Worm (Caenorhabditis elegans) whole organism, L4 larva: ENCODE measurements around the gene C08E3.14.

Experiments used
- ces-1 ChIP-seq: fragments of 150-350 bp; sonication (generic microtip); optimal IDR thresholded peaks from 4 replicates; lab custom pipeline; 2014; ENCODE audit warnings: missing biosample characterization, missing genetic modification reagents, missing genetic modification characterization
- lin-13 ChIP-seq: fragments of 150-350 bp; optimal IDR thresholded peaks from 2 replicates; lab custom pipeline; 2014; ENCODE audit warnings: missing biosample characterization, missing genetic modification reagents, missing genetic modification characterization
- nhr-41 ChIP-seq: fragments of 200-800 bp; sonication (Bioruptor generic); IDR thresholded peaks from 2 replicates; pipeline ENCODE4 v1.3.6; 2022; ENCODE audit warnings: missing genetic modification reagents, missing genetic modification characterization, missing compliant biosample characterization
- skn-1 ChIP-seq: fragments of 150-350 bp; optimal IDR thresholded peaks from 2 replicates; lab custom pipeline; 2014; ENCODE audit warnings: missing biosample characterization, missing genetic modification characterization
- unc-130 ChIP-seq: sonication (generic microtip); optimal IDR thresholded peaks from 2 replicates; lab custom pipeline; 2016; ENCODE audit warnings: missing genetic modification reagents, missing genetic modification characterization, missing compliant biosample characterization
- zip-11 ChIP-seq: fragments of 200-800 bp; sonication (Bioruptor generic); IDR thresholded peaks from 2 replicates; pipeline ENCODE4 v1.3.6; 2022; ENCODE audit warnings: missing genetic modification characterization, missing compliant biosample characterization

DNA sequence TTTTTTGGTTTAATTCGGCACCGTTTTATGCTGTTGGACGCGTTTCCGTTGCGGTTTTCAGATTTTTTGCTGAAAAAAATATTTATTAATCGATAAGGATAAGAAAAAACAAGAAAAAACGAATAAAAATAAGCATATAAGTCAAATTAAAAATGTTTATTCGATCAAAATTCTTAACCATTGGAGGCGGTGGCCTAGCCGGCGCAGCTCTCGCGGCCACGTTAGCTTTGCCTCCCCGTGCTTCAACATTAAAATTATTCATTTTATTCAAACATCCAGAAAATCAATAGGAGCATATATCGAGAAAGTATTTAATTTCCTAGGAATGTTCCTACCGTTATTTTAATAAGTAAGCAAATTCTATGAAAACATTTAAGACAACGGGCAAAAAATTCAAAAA, 37.1 kb downstream of the C08E3.14 start, which contains the start of gene ZC204.14:
- TF ChIP-seq zip-11 (GFP tag; lab: Robert Waterston, UW) = no peak
- TF ChIP-seq skn-1 = no peak
- TF ChIP-seq nhr-41 (GFP tag; lab: Robert Waterston, UW) = no peak
- TF ChIP-seq ces-1 (GFP tag; lab: Kevin White, UChicago) = no peak
- no peak for TF ChIP-seq lin-13 (GFP tag; lab: Kevin White, UChicago)
- no peak for TF ChIP-seq unc-130 (GFP tag; lab: Kevin White, UChicago)
